Fruit fly (Drosophila melanogaster): ENCODE measurements around the gene CG8202.
A peak's percentile ranks its signal among the peaks of the same experiment; 100 is the strongest.

CG8202 gene

dm6 chr3R:8704669-8705068, 27.2 kb upstream of the CG8202 start (continued):
- TF ChIP-seq CG8388 (GFP tag; optimal IDR thresholded peaks at IDR 0.05) (no peak), corto (GFP tag; optimal IDR thresholded peaks at IDR 0.05) (no peak), ac (GFP tag; optimal IDR thresholded peaks at IDR 0.05) (peak; percentile 40), CG9876 (GFP tag; optimal IDR thresholded peaks at IDR 0.05) (no peak), twi (tag; optimal IDR thresholded peaks at IDR 0.05) (no peak), dan (GFP tag; IDR thresholded peaks at IDR 0.05) (no peak), H2.0 (GFP tag; IDR thresholded peaks at IDR 0.05) (no peak), CG9727 (GFP tag; optimal IDR thresholded peaks at IDR 0.05) (peak; percentile 10), CG31365 (tag; optimal IDR thresholded peaks at IDR 0.05) (no peak), CG6813 (GFP tag; optimal IDR thresholded peaks at IDR 0.05) (peak; percentile 32), CG3407 (GFP tag; optimal IDR thresholded peaks at IDR 0.05) (no peak), CG15514 (GFP tag; optimal IDR thresholded peaks at IDR 0.05) (no peak), CG1603 (tag; optimal IDR thresholded peaks at IDR 0.05) (peak; percentile 22), zfh1 (GFP tag; IDR thresholded peaks at IDR 0.05) (no peak), CG18262 (tag; optimal IDR thresholded peaks at IDR 0.05) (no peak), tup (GFP tag; optimal IDR thresholded peaks at IDR 0.05) (no peak), CG2202 (tag; optimal IDR thresholded peaks at IDR 0.05) (peak; percentile 1), hkb (optimal IDR thresholded peaks at IDR 0.05) (no peak), hkb (GFP tag; IDR thresholded peaks at IDR 0.05) (no peak), HLH4C (GFP tag; IDR thresholded peaks at IDR 0.05; ENCODE audit: partially characterized antibody) (no peak), CG2199 (GFP tag; IDR thresholded peaks at IDR 0.05) (no peak), Awh (GFP tag; IDR thresholded peaks at IDR 0.05) (no peak), Mad (GFP tag; optimal IDR thresholded peaks at IDR 0.05) (no peak), Fer2 (tag; optimal IDR thresholded peaks at IDR 0.05) (no peak), Kr (GFP tag; optimal IDR thresholded peaks at IDR 0.05) (peak; percentile 17), CG43689 (GFP tag; IDR thresholded peaks at IDR 0.05) (no peak), CG33213 (GFP tag; optimal IDR thresholded peaks at IDR 0.05) (no peak), gem (tag; optimal IDR thresholded peaks at IDR 0.05) (no peak), CG13894 (tag; optimal IDR thresholded peaks at IDR 0.05) (no peak), zen (tag; optimal IDR thresholded peaks at IDR 0.05) (no peak), unpg (GFP tag; optimal IDR thresholded peaks at IDR 0.05) (no peak), Lim3 (GFP tag; IDR thresholded peaks at IDR 0.05) (no peak), salm (tag; optimal IDR thresholded peaks at IDR 0.05) (no peak), Six4 (GFP tag; optimal IDR thresholded peaks at IDR 0.05) (no peak), sima (GFP tag; optimal IDR thresholded peaks at IDR 0.05) (no peak), CG3726 (GFP tag; IDR thresholded peaks at IDR 0.05) (no peak), CG15696 (tag; optimal IDR thresholded peaks at IDR 0.05) (peak; percentile 38), CG33557 (GFP tag; optimal IDR thresholded peaks at IDR 0.05) (no peak), CG13287 (GFP tag; IDR thresholded peaks at IDR 0.05; ENCODE audit: partially characterized antibody) (no peak), Nf-YC (tag; optimal IDR thresholded peaks at IDR 0.05) (no peak), Hand (GFP tag; optimal IDR thresholded peaks at IDR 0.05) (no peak), CG7372 (GFP tag; IDR thresholded peaks at IDR 0.05) (no peak), gcm (GFP tag; optimal IDR thresholded peaks at IDR 0.05) (no peak), CG4820 (GFP tag; optimal IDR thresholded peaks at IDR 0.05) (no peak), pzg (GFP tag; optimal IDR thresholded peaks at IDR 0.05) (no peak), CG4854 (GFP tag; optimal IDR thresholded peaks at IDR 0.05) (no peak), CG10565 (GFP tag; optimal IDR thresholded peaks at IDR 0.05) (no peak), fd102C (GFP tag; optimal IDR thresholded peaks at IDR 0.05) (peak; percentile 67)

Data from whole organism, embryonic.